Fruit fly (Drosophila melanogaster): Measurements from ENCODE around the gene Mst36Fa.

Gene Mst36Fa

dm6 chr2L:18626987-18627386, 49.8 kb downstream of the Mst36Fa start (continued):
- peak; percentile 79 for TF ChIP-seq unpg (GFP tag; optimal IDR thresholded peaks at IDR 0.05)
- peak; percentile 77 for TF ChIP-seq CG11504 (tag; optimal IDR thresholded peaks at IDR 0.05)
- no peak for TF ChIP-seq CG9797 (GFP tag; optimal IDR thresholded peaks at IDR 0.05)
- TF ChIP-seq CG4282 (GFP tag; optimal IDR thresholded peaks at IDR 0.05): peak; percentile 56
- peak; percentile 40 for TF ChIP-seq CG17912 (GFP tag; optimal IDR thresholded peaks at IDR 0.05)
- peak; percentile 51; the same call in 1 of the 2 replicates for TF ChIP-seq ap (GFP tag; IDR thresholded peaks at IDR 0.05)
- TF ChIP-seq Poxn (GFP tag; IDR thresholded peaks at IDR 0.05): no peak
- peak; percentile 6 for TF ChIP-seq gfzf (GFP tag; optimal IDR thresholded peaks at IDR 0.05)
- TF ChIP-seq Ssrp (tag; optimal IDR thresholded peaks at IDR 0.05): no peak
- peak; percentile 56; the same call in 1 of the 3 replicates for TF ChIP-seq Mrtf (GFP tag; IDR thresholded peaks at IDR 0.05)
- peak; percentile 57; the same call in 1 of the 2 replicates for TF ChIP-seq CG43689 (GFP tag; IDR thresholded peaks at IDR 0.05)
- TF ChIP-seq CG12299 (tag; optimal IDR thresholded peaks at IDR 0.05): peak; percentile 83
- peak; percentile 89 for TF ChIP-seq CG3281 (GFP tag; optimal IDR thresholded peaks at IDR 0.05)
- TF ChIP-seq Lpt (GFP tag; optimal IDR thresholded peaks at IDR 0.05): no peak
- peak; percentile 89 for TF ChIP-seq CG10543 (GFP tag; optimal IDR thresholded peaks at IDR 0.05)
- TF ChIP-seq Atf6 (GFP tag; IDR thresholded peaks at IDR 0.05): peak; percentile 88
- TF ChIP-seq dati (GFP tag; IDR thresholded peaks at IDR 0.05): no peak
- no peak for TF ChIP-seq tna (GFP tag; IDR thresholded peaks at IDR 0.05; ENCODE audit: partially characterized antibody)
- no peak for TF ChIP-seq fru (optimal IDR thresholded peaks at IDR 0.05)
- TF ChIP-seq CG17829 (tag; optimal IDR thresholded peaks at IDR 0.05): peak; percentile 19
- peak; percentile 65 for TF ChIP-seq grau (tag; optimal IDR thresholded peaks at IDR 0.05)
- peak; percentile 56 for TF ChIP-seq kah (GFP tag; optimal IDR thresholded peaks at IDR 0.05)
- TF ChIP-seq cato (GFP tag; optimal IDR thresholded peaks at IDR 0.05; ENCODE audit: borderline replicate concordance): peak; percentile 55
- peak; percentile 90 for TF ChIP-seq CG11398 (GFP tag; optimal IDR thresholded peaks at IDR 0.05)
- TF ChIP-seq CG6854 (GFP tag; optimal IDR thresholded peaks at IDR 0.05): peak; percentile 74
- TF ChIP-seq Atf3 (GFP tag; optimal IDR thresholded peaks at IDR 0.05): peak; percentile 79
- TF ChIP-seq CG4424 (GFP tag; optimal IDR thresholded peaks at IDR 0.05): peak; percentile 58
- TF ChIP-seq pb (GFP tag; optimal IDR thresholded peaks at IDR 0.05): peak; percentile 57
- TF ChIP-seq CG10209 (GFP tag; optimal IDR thresholded peaks at IDR 0.05): peak; percentile 92
- peak; percentile 36 for TF ChIP-seq tap (tag; optimal IDR thresholded peaks at IDR 0.05)
- peak; percentile 78 for TF ChIP-seq CG15479 (GFP tag; optimal IDR thresholded peaks at IDR 0.05)
- peak; percentile 50 for TF ChIP-seq az2 (GFP tag; optimal IDR thresholded peaks at IDR 0.05)
- TF ChIP-seq Mad (GFP tag; optimal IDR thresholded peaks at IDR 0.05): peak; percentile 40
- peak; percentile 80 for TF ChIP-seq Fer3 (tag; optimal IDR thresholded peaks at IDR 0.05)
- TF ChIP-seq Tbp (GFP tag; optimal IDR thresholded peaks at IDR 0.05): no peak
- 0 out of 2 replicates have a peak, but pooled peaks have one; percentile 45 for TF ChIP-seq CG10959 (GFP tag; IDR thresholded peaks at IDR 0.05)
- no peak for TF ChIP-seq nerfin-2 (GFP tag; IDR thresholded peaks at IDR 0.05; ENCODE audit: partially characterized antibody)
- TF ChIP-seq Sox102F (GFP tag; optimal IDR thresholded peaks at IDR 0.05): peak; percentile 80
- TF ChIP-seq Trl (optimal IDR thresholded peaks at IDR 0.05): peak in 1 of 2 experiments; percentile 0
- peak; percentile 85 for TF ChIP-seq Trl (GFP tag; optimal IDR thresholded peaks at IDR 0.05)
- no peak for TF ChIP-seq usp (GFP tag; optimal IDR thresholded peaks at IDR 0.05)
- TF ChIP-seq kni (GFP tag; optimal IDR thresholded peaks at IDR 0.05): peak; percentile 38
- peak; percentile 81 for TF ChIP-seq CG16863 (GFP tag; optimal IDR thresholded peaks at IDR 0.05)
- peak; percentile 47; the same call in 1 of the 2 replicates for TF ChIP-seq E2f2 (GFP tag; IDR thresholded peaks at IDR 0.05)
- TF ChIP-seq Ets65A (GFP tag): peak; percentile 78
- TF ChIP-seq CG8290 (GFP tag; optimal IDR thresholded peaks at IDR 0.05): peak; percentile 55
- peak; percentile 56 to 83 for TF ChIP-seq CG8290 (tag; optimal IDR thresholded peaks at IDR 0.05)
- peak; percentile 63; the same call in 1 of the 2 replicates for TF ChIP-seq Adf1 (GFP tag; IDR thresholded peaks at IDR 0.05)
- peak; percentile 87 for TF ChIP-seq ci (GFP tag; IDR thresholded peaks at IDR 0.05)
- TF ChIP-seq CG5245 (GFP tag; optimal IDR thresholded peaks at IDR 0.05): peak; percentile 42
- peak; percentile 61 for TF ChIP-seq Hr3 (GFP tag; optimal IDR thresholded peaks at IDR 0.05)
- TF ChIP-seq oc (tag; optimal IDR thresholded peaks at IDR 0.05): peak; percentile 93

Measured in whole organism, embryonic.